Worm (Caenorhabditis elegans): Measurements from ENCODE around the gene C25F9.4.

ce11 chrV:19433806-19434437, 17.5 kb upstream of the C25F9.4 start, which contains the start of gene C25F9.16:
- TF ChIP-seq him-1 (tag; optimal IDR thresholded peaks at IDR 0.05) (no peak), dao-5 (tag; optimal IDR thresholded peaks at IDR 0.05) (no peak), W03F9.2 (tag; optimal IDR thresholded peaks at IDR 0.05) (no peak)
